Fruit fly (Drosophila melanogaster) whole organism, embryonic: ENCODE measurements around the gene CG31278.

ENCODE experiments used
- ATbp ChIP-seq: fragments of 200-800 bp; sonication (Bioruptor generic); optimal IDR thresholded peaks from 2 replicates; lab custom pipeline; 2017; ENCODE audit warnings: missing biosample characterization, mild to moderate bottlenecking, missing genetic modification characterization, missing genetic modification reagents
- CG10321 ChIP-seq: fragments of 200-800 bp; sonication (Bioruptor generic); IDR thresholded peaks from 2 replicates; pipeline ENCODE4 v1.3.6; 2022; ENCODE audit warnings: missing biosample characterization, missing genetic modification characterization
- CG12219 ChIP-seq: fragments of 200-800 bp; sonication (Bioruptor generic); optimal IDR thresholded peaks from 3 replicates; lab custom pipeline; 2018; ENCODE audit warnings: missing biosample characterization, mild to moderate bottlenecking, missing genetic modification characterization
- CG12769 ChIP-seq: fragments of 200-800 bp; sonication (Bioruptor generic); optimal IDR thresholded peaks from 2 replicates; lab custom pipeline; 2019; ENCODE audit warnings: missing biosample characterization, mild to moderate bottlenecking, missing genetic modification characterization, moderate library complexity
- CG14050 ChIP-seq: fragments of 200-800 bp; sonication (Bioruptor generic); IDR thresholded peaks from 3 replicates; pipeline ENCODE4 v1.3.6; 2022; ENCODE audit warnings: missing biosample characterization, missing genetic modification characterization
- CG15073 ChIP-seq: fragments of 200-800 bp; sonication (Bioruptor generic); optimal IDR thresholded peaks from 2 replicates; lab custom pipeline; 2016; ENCODE audit warnings: missing biosample characterization, missing genetic modification characterization
- CG16813 ChIP-seq: fragments of 200-800 bp; sonication (Bioruptor generic); IDR thresholded peaks from 3 replicates; pipeline ENCODE4 v1.3.6; 2022; ENCODE audit warnings: missing biosample characterization, missing genetic modification characterization; ENCODE audit not compliant: partially characterized antibody
- CG17361 ChIP-seq: fragments of 200-800 bp; sonication (Bioruptor generic); IDR thresholded peaks from 3 replicates; pipeline ENCODE4 v1.3.6; 2022; ENCODE audit warnings: missing biosample characterization, missing genetic modification characterization
- CG17568 ChIP-seq: fragments of 200-800 bp; sonication (Bioruptor generic); optimal IDR thresholded peaks from 2 replicates; lab custom pipeline; 2018; ENCODE audit warnings: missing biosample characterization, mild to moderate bottlenecking, missing genetic modification characterization, moderate library complexity
- CG1792 ChIP-seq: fragments of 200-800 bp; sonication (Bioruptor generic); optimal IDR thresholded peaks from 2 replicates; lab custom pipeline; 2016; ENCODE audit warnings: missing biosample characterization, missing genetic modification characterization
- CG2120 ChIP-seq: fragments of 200-800 bp; sonication (Bioruptor generic); optimal IDR thresholded peaks from 3 replicates; lab custom pipeline; 2016; ENCODE audit warnings: missing biosample characterization, missing genetic modification characterization
- CG2129 ChIP-seq: fragments of 200-800 bp; sonication (Bioruptor generic); IDR thresholded peaks from 2 replicates; pipeline ENCODE4 v1.3.6; 2022; ENCODE audit warnings: missing biosample characterization, missing genetic modification characterization; ENCODE audit not compliant: partially characterized antibody
- CG2678 ChIP-seq: fragments of 200-800 bp; sonication (Bioruptor generic); optimal IDR thresholded peaks from 3 replicates; lab custom pipeline; 2019; ENCODE audit warnings: missing biosample characterization, mild to moderate bottlenecking, missing genetic modification characterization, moderate library complexity
- CG2712 ChIP-seq: fragments of 200-800 bp; optimal IDR thresholded peaks from 3 replicates; lab custom pipeline; 2019; ENCODE audit warnings: missing biosample characterization, mild to moderate bottlenecking, missing genetic modification characterization, moderate library complexity
- CG32532 ChIP-seq: fragments of 200-800 bp; sonication (Bioruptor generic); IDR thresholded peaks from 2 replicates; pipeline ENCODE4 v1.3.6; 2022; ENCODE audit warnings: missing biosample characterization, missing genetic modification characterization
- CG4617 ChIP-seq: fragments of 200-800 bp; sonication (Bioruptor generic); optimal IDR thresholded peaks from 3 replicates; lab custom pipeline; 2016; ENCODE audit warnings: missing biosample characterization, missing genetic modification characterization, borderline replicate concordance
- CG4730 ChIP-seq: fragments of 200-800 bp; sonication (Bioruptor generic); IDR thresholded peaks from 2 replicates; pipeline ENCODE4 v1.3.6; 2022; ENCODE audit warnings: missing biosample characterization, missing genetic modification characterization
- CG4854 ChIP-seq: fragments of 200-800 bp; sonication (Bioruptor generic); optimal IDR thresholded peaks from 2 replicates; lab custom pipeline; 2016; ENCODE audit warnings: missing biosample characterization, missing genetic modification characterization, inconsistent platforms
- CG6175 ChIP-seq: fragments of 200-800 bp; sonication (Bioruptor generic); IDR thresholded peaks from 3 replicates; pipeline ENCODE4 v1.3.6; 2022; ENCODE audit warnings: missing biosample characterization, missing genetic modification characterization
- CG7928 ChIP-seq: fragments of 200-800 bp; sonication (Bioruptor generic); optimal IDR thresholded peaks from 2 replicates; lab custom pipeline; 2017; ENCODE audit warnings: missing biosample characterization, mild to moderate bottlenecking, missing genetic modification characterization
- CG8765 ChIP-seq: fragments of 200-800 bp; sonication (Bioruptor generic); IDR thresholded peaks from 2 replicates; pipeline ENCODE4 v1.3.6; 2022; ENCODE audit warnings: missing biosample characterization, missing genetic modification characterization
- CG9876 ChIP-seq: fragments of 200-800 bp; sonication (Bioruptor generic); optimal IDR thresholded peaks from 2 replicates; lab custom pipeline; 2016; ENCODE audit warnings: missing biosample characterization, missing genetic modification characterization
- Camta ChIP-seq: fragments of 200-800 bp; sonication (Bioruptor generic); optimal IDR thresholded peaks from 2 replicates; lab custom pipeline; 2016; ENCODE audit warnings: missing biosample characterization, missing genetic modification characterization
- Dfd ChIP-seq, 2 experiments: fragments of >200 bp; optimal IDR thresholded peaks; 2 replicates each; lab custom pipeline; 2017; ENCODE audit warnings: missing biosample characterization in 2 of 2, missing genetic modification characterization in 2 of 2
- E2f2 ChIP-seq: fragments of 200-800 bp; sonication (Bioruptor generic); IDR thresholded peaks from 2 replicates; pipeline ENCODE4 v1.3.6; 2022; ENCODE audit warnings: missing biosample characterization, missing genetic modification characterization
- Ets97D ChIP-seq: fragments of 200-800 bp; sonication (Bioruptor generic); optimal IDR thresholded peaks from 3 replicates; lab custom pipeline; 2016; ENCODE audit warnings: missing biosample characterization, missing genetic modification characterization
- HLH4C ChIP-seq: fragments of 200-800 bp; sonication (Bioruptor generic); IDR thresholded peaks from 3 replicates; pipeline ENCODE4 v1.3.6; 2022; ENCODE audit warnings: missing biosample characterization, missing genetic modification characterization; ENCODE audit not compliant: partially characterized antibody
- Hr51 ChIP-seq, 2 experiments: fragments of 200-800 bp; sonication (Bioruptor generic); optimal IDR thresholded peaks; 2 replicates in 1 of 2; 3 replicates in 1 of 2; lab custom pipeline; 2016 to 2018; ENCODE audit warnings: missing biosample characterization in 2 of 2, missing genetic modification characterization in 2 of 2, mild to moderate bottlenecking in 1 of 2, moderate library complexity in 1 of 2
- MBD-R2 ChIP-seq: fragments of 200-800 bp; sonication (Bioruptor generic); IDR thresholded peaks from 2 replicates; pipeline ENCODE4 v1.3.6; 2022; ENCODE audit warnings: missing biosample characterization, missing genetic modification characterization
- Myb ChIP-seq: fragments of 200-800 bp; sonication (Bioruptor generic); optimal IDR thresholded peaks from 2 replicates; lab custom pipeline; 2016; ENCODE audit warnings: missing biosample characterization, missing genetic modification characterization
- Nf-YA ChIP-seq: fragments of 200-800 bp; sonication (Bioruptor generic); IDR thresholded peaks from 2 replicates; pipeline ENCODE4 v1.3.6; 2022; ENCODE audit warnings: missing biosample characterization, missing genetic modification characterization
- Six4 ChIP-seq: fragments of 200-800 bp; sonication (Bioruptor generic); optimal IDR thresholded peaks from 2 replicates; lab custom pipeline; 2016; ENCODE audit warnings: missing biosample characterization, missing genetic modification characterization
- Spps ChIP-seq: fragments of 200-800 bp; sonication (Bioruptor generic); optimal IDR thresholded peaks from 2 replicates; lab custom pipeline; 2018; ENCODE audit warnings: missing biosample characterization, mild to moderate bottlenecking, missing genetic modification characterization
- ab ChIP-seq: fragments of 200-800 bp; sonication (Bioruptor generic); optimal IDR thresholded peaks from 2 replicates; lab custom pipeline; 2016; ENCODE audit warnings: missing biosample characterization, missing genetic modification characterization
- disco-r ChIP-seq: fragments of 200-800 bp; sonication (Bioruptor generic); optimal IDR thresholded peaks from 2 replicates; lab custom pipeline; 2016; ENCODE audit warnings: missing biosample characterization, missing genetic modification characterization
- eve ChIP-seq, 2 experiments: fragments of >200 bp; optimal IDR thresholded peaks; 2 replicates each; lab custom pipeline; 2017; ENCODE audit warnings: missing biosample characterization in 2 of 2, missing genetic modification characterization in 2 of 2
- fd64A ChIP-seq: fragments of 200-800 bp; sonication (Bioruptor generic); optimal IDR thresholded peaks from 3 replicates; lab custom pipeline; 2018; ENCODE audit warnings: missing biosample characterization, mild to moderate bottlenecking, missing genetic modification characterization
- fru ChIP-seq: fragments of >200 bp; optimal IDR thresholded peaks from 2 replicates; lab custom pipeline; 2017
- gcm ChIP-seq: fragments of 200-800 bp; sonication (Bioruptor generic); optimal IDR thresholded peaks from 2 replicates; lab custom pipeline; 2019; ENCODE audit warnings: missing biosample characterization, mild to moderate bottlenecking, missing genetic modification characterization, moderate library complexity
- gem ChIP-seq: fragments of 200-800 bp; sonication (Bioruptor generic); optimal IDR thresholded peaks from 2 replicates; lab custom pipeline; 2019; ENCODE audit warnings: missing biosample characterization, mild to moderate bottlenecking, missing genetic modification characterization, moderate library complexity
- hkb ChIP-seq, 2 experiments: fragments of 200-800 bp in 1 of 2; fragments of >200 bp in 1 of 2; sonication (Bioruptor generic) in 1 of 2; IDR thresholded peaks in 1 of 2; optimal IDR thresholded peaks in 1 of 2; 2 replicates each; pipeline versions ENCODE4 v1.3.6 to Lab custom; 2017 to 2022; ENCODE audit warnings: missing biosample characterization in 1 of 2, missing genetic modification characterization in 1 of 2
- ind ChIP-seq: fragments of 200-800 bp; sonication (Bioruptor generic); optimal IDR thresholded peaks from 3 replicates; lab custom pipeline; 2016; ENCODE audit warnings: missing biosample characterization, missing genetic modification characterization
- kah ChIP-seq: fragments of 200-800 bp; sonication (Bioruptor generic); optimal IDR thresholded peaks from 2 replicates; lab custom pipeline; 2018; ENCODE audit warnings: missing biosample characterization, mild to moderate bottlenecking, missing genetic modification characterization
- knrl ChIP-seq: fragments of 200-800 bp; sonication (Bioruptor generic); IDR thresholded peaks from 3 replicates; pipeline ENCODE4 v1.3.6; 2022; ENCODE audit warnings: missing biosample characterization, missing genetic modification characterization; ENCODE audit not compliant: partially characterized antibody
- nmo ChIP-seq: fragments of 200-800 bp; sonication (Bioruptor generic); optimal IDR thresholded peaks from 2 replicates; lab custom pipeline; 2018; ENCODE audit warnings: missing biosample characterization, mild to moderate bottlenecking, missing genetic modification characterization, moderate library complexity
- pzg ChIP-seq: fragments of 200-800 bp; sonication (Bioruptor generic); optimal IDR thresholded peaks from 3 replicates; lab custom pipeline; 2018; ENCODE audit warnings: missing biosample characterization, mild to moderate bottlenecking, missing genetic modification characterization, moderate library complexity
- stc ChIP-seq: fragments of 200-800 bp; sonication (Bioruptor generic); IDR thresholded peaks from 2 replicates; pipeline ENCODE4 v1.3.6; 2022; ENCODE audit warnings: missing biosample characterization, missing genetic modification characterization
- tgo ChIP-seq: fragments of 200-800 bp; sonication (Bioruptor generic); IDR thresholded peaks from 3 replicates; pipeline ENCODE4 v1.3.6; 2022; ENCODE audit warnings: missing biosample characterization, missing genetic modification characterization
- tio ChIP-seq: fragments of 200-800 bp; sonication (Bioruptor generic); optimal IDR thresholded peaks from 2 replicates; lab custom pipeline; 2017; ENCODE audit warnings: missing biosample characterization, missing genetic modification characterization, inconsistent platforms
- trem ChIP-seq: fragments of 200-800 bp; optimal IDR thresholded peaks from 3 replicates; lab custom pipeline; 2019; ENCODE audit warnings: missing biosample characterization, mild to moderate bottlenecking, missing genetic modification characterization, moderate library complexity
- zen2 ChIP-seq: fragments of 200-800 bp; sonication (Bioruptor generic); IDR thresholded peaks from 3 replicates; pipeline ENCODE4 v1.3.6; 2022; ENCODE audit warnings: missing biosample characterization, missing genetic modification characterization; ENCODE audit not compliant: partially characterized antibody

The CG31278 gene

DNA sequence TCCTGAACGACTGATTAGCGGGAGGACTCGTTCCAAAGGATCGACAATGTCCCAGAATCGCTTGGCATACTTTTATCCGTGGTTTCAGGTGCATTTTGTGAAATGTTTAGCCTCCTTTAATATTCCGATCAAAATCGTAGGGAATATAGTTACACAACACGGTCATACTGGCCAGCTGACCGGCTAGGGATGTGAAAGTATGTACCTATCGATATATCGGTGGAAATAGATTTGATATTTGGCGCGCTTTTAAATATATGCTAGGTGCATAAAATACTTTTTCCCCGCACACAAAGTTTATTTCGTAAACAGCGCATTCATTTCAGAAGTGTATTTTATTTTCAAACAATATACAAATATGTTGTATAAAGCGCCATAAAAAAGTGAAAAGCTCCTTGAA, at the start of gene CG31278:
CG31278 (minus strand) TSS at position 172 of the 400 bp plus-strand sequence.
- TF ChIP-seq gcm (GFP tag; lab: Kevin White, UChicago) (no peak), CG15073 (no peak), Spps (tag; lab: Kevin White, UChicago) (no peak), eve (GFP tag; optimal IDR thresholded peaks at IDR 0.05; lab: Kevin White, UChicago) (no peak), Hr51 (GFP tag; optimal IDR thresholded peaks at IDR 0.05; lab: Kevin White, UChicago) (no peak), tgo (GFP tag; lab: Robert Waterston, UW) (no peak), ind (no peak), CG17568 (GFP tag; lab: Kevin White, UChicago) (no peak), CG9876 (no peak), CG2129 (peak; percentile 64), disco-r (no peak), CG12769 (tag; lab: Kevin White, UChicago) (no peak), ATbp (GFP tag; lab: Kevin White, UChicago) (no peak), ab (GFP tag; lab: Kevin White, UChicago) (no peak), CG32532 (no peak), kah (no peak), CG4617 (peak; percentile 66), tio (GFP tag; lab: Kevin White, UChicago) (no peak), stc (GFP tag; lab: Robert Waterston, UW) (no peak), CG14050 (GFP tag; lab: Robert Waterston, UW) (no peak), CG2120 (GFP tag; lab: Kevin White, UChicago) (no peak), Six4 (GFP tag; lab: Kevin White, UChicago) (no peak), E2f2 (GFP tag; lab: Robert Waterston, UW) (peak; percentile 97), CG2712 (tag; lab: Kevin White, UChicago) (no peak), pzg (GFP tag; lab: Kevin White, UChicago) (peak; percentile 79), CG12219 (GFP tag; lab: Kevin White, UChicago) (no peak), knrl (GFP tag; lab: Robert Waterston, UW) (peak; percentile 79), CG1792 (GFP tag; lab: Kevin White, UChicago) (no peak), fd64A (GFP tag; lab: Kevin White, UChicago) (no peak), CG17361 (GFP tag; lab: Robert Waterston, UW) (no peak), CG6175 (GFP tag; lab: Robert Waterston, UW) (no peak), fru (lab: Kevin White, UChicago) (no peak), CG2678 (tag; lab: Kevin White, UChicago) (no peak), CG16813 (peak; percentile 74), CG4730 (GFP tag; lab: Robert Waterston, UW) (no peak), CG4854 (GFP tag; lab: Kevin White, UChicago) (no peak), CG8765 (GFP tag; lab: Robert Waterston, UW) (no peak), HLH4C (GFP tag; lab: Robert Waterston, UW) (peak; percentile 64), Ets97D (GFP tag; lab: Kevin White, UChicago) (peak; percentile 22), CG7928 (no peak), MBD-R2 (GFP tag; lab: Robert Waterston, UW) (peak; percentile 88), Dfd (GFP tag; optimal IDR thresholded peaks at IDR 0.05; lab: Kevin White, UChicago) (no peak), CG10321 (GFP tag; lab: Robert Waterston, UW) (no peak), hkb (optimal IDR thresholded peaks at IDR 0.05; lab: Kevin White, UChicago) (no peak), hkb (GFP tag; IDR thresholded peaks at IDR 0.05; lab: Robert Waterston, UW) (no peak), Myb (GFP tag; lab: Kevin White, UChicago) (no peak), nmo (GFP tag; lab: Kevin White, UChicago) (peak; percentile 23), zen2 (peak; percentile 75; the same call in 2 of the 3 replicates), Nf-YA (no peak), trem (tag; lab: Kevin White, UChicago) (peak; percentile 33), Camta (GFP tag; lab: Kevin White, UChicago) (no peak), gem (tag; lab: Kevin White, UChicago) (no peak)
